Worm (Caenorhabditis elegans) whole organism, midembryonic: ENCODE data around the gene F53E10.5.

Source experiments
- flt-1 ChIP-seq: fragments of 200-800 bp; sonication (Bioruptor generic); IDR thresholded peaks from 2 replicates; pipeline ENCODE4 v1.3.6; 2022; ENCODE audit warnings: missing genetic modification characterization, missing compliant biosample characterization
- klf-2 ChIP-seq: fragments of 200-800 bp; sonication (Bioruptor generic); conservative IDR thresholded peaks from 2 replicates; pipeline ENCODE4 v1.3.6; 2022; ENCODE audit warnings: missing genetic modification reagents, missing genetic modification characterization, missing compliant biosample characterization
- med-1 ChIP-seq: sonication (generic microtip); optimal IDR thresholded peaks from 2 replicates; lab custom pipeline; 2017; ENCODE audit warnings: missing genetic modification characterization, mild to moderate bottlenecking, missing compliant biosample characterization, antibody characterized with exemption, missing genetic modification reagents; ENCODE audit not compliant: insufficient read depth
- ztf-23 ChIP-seq: fragments of 200-800 bp; sonication (Bioruptor generic); IDR thresholded peaks from 2 replicates; pipeline ENCODE4 v1.3.6; 2022; ENCODE audit warnings: missing genetic modification reagents, missing genetic modification characterization, missing compliant biosample characterization
- ztf-29 ChIP-seq: fragments of 200-800 bp; sonication (Bioruptor generic); IDR thresholded peaks from 2 replicates; pipeline ENCODE4 v1.3.6; 2022; ENCODE audit warnings: missing genetic modification reagents, missing genetic modification characterization, missing compliant biosample characterization

ce11 chrV:2639506-2639905 lies 40.8 kb upstream of the F53E10.5 start:
- no peak for TF ChIP-seq flt-1 (GFP tag; lab: Robert Waterston, UW)
- no peak for TF ChIP-seq klf-2 (GFP tag; lab: Robert Waterston, UW)
- no peak for TF ChIP-seq ztf-29 (GFP tag; lab: Robert Waterston, UW)
- no peak for TF ChIP-seq ztf-23 (GFP tag; lab: Robert Waterston, UW)
- no peak for TF ChIP-seq med-1 (GFP tag; lab: Kevin White, UChicago)
